Fruit fly (Drosophila melanogaster) whole organism, embryonic: ENCODE data around the gene gpp.

ENCODE experiments used
- BEAF-32 ChIP-seq: fragments of 200-800 bp; sonication (Bioruptor generic); optimal IDR thresholded peaks from 3 replicates; lab custom pipeline; 2017; ENCODE audit warnings: missing biosample characterization, missing genetic modification characterization, mild to moderate bottlenecking, moderate library complexity, missing genetic modification reagents
- Bgb ChIP-seq: fragments of 200-800 bp; sonication (Bioruptor generic); IDR thresholded peaks from 2 replicates; pipeline ENCODE4 v1.3.6; 2022; ENCODE audit warnings: missing biosample characterization, missing genetic modification characterization; ENCODE audit not compliant: partially characterized antibody
- C15 ChIP-seq: fragments of 200-800 bp; sonication (Bioruptor generic); IDR thresholded peaks from 3 replicates; pipeline ENCODE4 v1.3.6; 2022; ENCODE audit warnings: missing biosample characterization, missing genetic modification characterization
- CG10431 ChIP-seq: fragments of 200-800 bp; sonication (Bioruptor generic); optimal IDR thresholded peaks from 3 replicates; lab custom pipeline; 2018; ENCODE audit warnings: missing biosample characterization, mild to moderate bottlenecking, missing genetic modification characterization
- CG10565 ChIP-seq: fragments of 200-800 bp; sonication (Bioruptor generic); optimal IDR thresholded peaks from 3 replicates; lab custom pipeline; 2016; ENCODE audit warnings: missing biosample characterization, mild to moderate bottlenecking, missing genetic modification characterization
- CG10654 ChIP-seq: fragments of 200-800 bp; sonication (Bioruptor generic); optimal IDR thresholded peaks from 2 replicates; lab custom pipeline; 2016; ENCODE audit warnings: missing biosample characterization, missing genetic modification characterization
- CG10959 ChIP-seq: fragments of 200-800 bp; sonication (Bioruptor generic); IDR thresholded peaks from 2 replicates; pipeline ENCODE4 v1.3.6; 2022; ENCODE audit warnings: missing biosample characterization, missing genetic modification characterization
- CG11695 ChIP-seq: fragments of 200-800 bp; sonication (Bioruptor generic); IDR thresholded peaks from 3 replicates; pipeline ENCODE4 v1.3.6; 2022; ENCODE audit warnings: missing biosample characterization, missing genetic modification characterization
- CG11696 ChIP-seq: fragments of 200-800 bp; sonication (Bioruptor generic); IDR thresholded peaks from 2 replicates; pipeline ENCODE4 v1.3.6; 2022; ENCODE audit warnings: missing biosample characterization, missing genetic modification characterization
- CG12391 ChIP-seq: fragments of 200-800 bp; sonication (Bioruptor generic); optimal IDR thresholded peaks from 3 replicates; lab custom pipeline; 2018; ENCODE audit warnings: missing biosample characterization, mild to moderate bottlenecking, missing genetic modification characterization, moderate library complexity
- CG15011 ChIP-seq: fragments of 200-800 bp; sonication (Bioruptor generic); optimal IDR thresholded peaks from 3 replicates; lab custom pipeline; 2018; ENCODE audit warnings: missing biosample characterization, mild to moderate bottlenecking, missing genetic modification characterization
- CG1529 ChIP-seq: fragments of 200-800 bp; sonication (Bioruptor generic); optimal IDR thresholded peaks from 3 replicates; lab custom pipeline; 2018; ENCODE audit warnings: missing biosample characterization, missing genetic modification characterization
- CG17612 ChIP-seq: fragments of 200-800 bp; sonication (Bioruptor generic); IDR thresholded peaks from 2 replicates; pipeline ENCODE4 v1.3.6; 2022; ENCODE audit warnings: missing biosample characterization, missing genetic modification characterization
- CG2202 ChIP-seq: fragments of 200-800 bp; sonication (Bioruptor generic); optimal IDR thresholded peaks from 2 replicates; lab custom pipeline; 2018; ENCODE audit warnings: missing biosample characterization, mild to moderate bottlenecking, missing genetic modification characterization
- CG31441 ChIP-seq: fragments of 200-800 bp; sonication (Bioruptor generic); IDR thresholded peaks from 2 replicates; pipeline ENCODE4 v1.3.6; 2022; ENCODE audit warnings: missing biosample characterization, missing genetic modification characterization
- CG33213 ChIP-seq: fragments of 200-800 bp; sonication (Bioruptor generic); optimal IDR thresholded peaks from 3 replicates; lab custom pipeline; 2016; ENCODE audit warnings: missing biosample characterization, missing genetic modification characterization
- CG4404 ChIP-seq: fragments of 200-800 bp; sonication (Bioruptor generic); IDR thresholded peaks from 2 replicates; pipeline ENCODE4 v1.3.6; 2022; ENCODE audit warnings: missing biosample characterization, missing genetic modification characterization
- CG6175 ChIP-seq: fragments of 200-800 bp; sonication (Bioruptor generic); IDR thresholded peaks from 3 replicates; pipeline ENCODE4 v1.3.6; 2022; ENCODE audit warnings: missing biosample characterization, missing genetic modification characterization
- CG7963 ChIP-seq: fragments of 200-800 bp; sonication (Bioruptor generic); IDR thresholded peaks from 3 replicates; pipeline ENCODE4 v1.3.6; 2022; ENCODE audit warnings: missing biosample characterization, missing genetic modification characterization; ENCODE audit not compliant: partially characterized antibody
- CTCF ChIP-seq: fragments of 200-800 bp; sonication (Bioruptor generic); optimal IDR thresholded peaks from 2 replicates; lab custom pipeline; 2017; ENCODE audit warnings: missing biosample characterization, mild to moderate bottlenecking, missing genetic modification characterization, moderate library complexity
- D19A ChIP-seq: fragments of 200-800 bp; optimal IDR thresholded peaks from 3 replicates; lab custom pipeline; 2019; ENCODE audit warnings: missing biosample characterization, mild to moderate bottlenecking, missing genetic modification characterization, moderate library complexity
- Hmr ChIP-seq: fragments of 200-800 bp; sonication (Bioruptor generic); optimal IDR thresholded peaks from 3 replicates; lab custom pipeline; 2017; ENCODE audit warnings: mild to moderate bottlenecking, missing biosample characterization, missing genetic modification reagents, missing genetic modification characterization
- Hr39 ChIP-seq: fragments of >200 bp; optimal IDR thresholded peaks from 2 replicates; lab custom pipeline; 2017
- Hr78 ChIP-seq, 2 experiments: fragments of 200-800 bp in 1 of 2; fragments of >200 bp in 1 of 2; sonication (Bioruptor generic) in 1 of 2; optimal IDR thresholded peaks; 2 replicates each; lab custom pipeline; 2017 to 2019; ENCODE audit warnings: missing biosample characterization in 2 of 2, missing genetic modification characterization in 2 of 2, mild to moderate bottlenecking in 1 of 2, moderate library complexity in 1 of 2
- Lhr ChIP-seq: fragments of 200-800 bp; sonication (Bioruptor generic); optimal IDR thresholded peaks from 3 replicates; lab custom pipeline; 2017; ENCODE audit warnings: mild to moderate bottlenecking, missing biosample characterization, missing genetic modification reagents, missing genetic modification characterization
- Med ChIP-seq: fragments of 200-800 bp; sonication (Bioruptor generic); peaks from one replicate; lab custom pipeline; 2016; ENCODE audit warnings: missing biosample characterization, missing genetic modification characterization, mild to moderate bottlenecking, inconsistent platforms, moderate library complexity
- Neu2 ChIP-seq: fragments of 200-800 bp; sonication (Bioruptor generic); optimal IDR thresholded peaks from 3 replicates; lab custom pipeline; 2016; ENCODE audit warnings: missing biosample characterization, missing genetic modification characterization, borderline replicate concordance
- Oli ChIP-seq: fragments of 200-800 bp; sonication (Bioruptor generic); optimal IDR thresholded peaks from 2 replicates; lab custom pipeline; 2018; ENCODE audit warnings: missing biosample characterization, mild to moderate bottlenecking, missing genetic modification characterization, moderate library complexity
- Trl ChIP-seq, 3 experiments: fragments of >200 bp in 2 of 3; fragments of 200-800 bp in 1 of 3; sonication (Bioruptor generic) in 1 of 3; optimal IDR thresholded peaks; 2 replicates in 1 of 3; 3 replicates in 2 of 3; lab custom pipeline; 2016 to 2017; ENCODE audit warnings: missing biosample characterization in 1 of 3, missing genetic modification characterization in 1 of 3
- Usf ChIP-seq: fragments of 200-800 bp; sonication (Bioruptor generic); optimal IDR thresholded peaks from 2 replicates; lab custom pipeline; 2017; ENCODE audit warnings: missing genotype, missing biosample characterization, missing genetic modification characterization
- Xbp1 ChIP-seq: fragments of 200-800 bp; sonication (Bioruptor generic); optimal IDR thresholded peaks from 3 replicates; lab custom pipeline; 2016; ENCODE audit warnings: missing biosample characterization, mild to moderate bottlenecking, missing genetic modification characterization
- bowl ChIP-seq: fragments of 200-800 bp; sonication (Bioruptor generic); IDR thresholded peaks from 2 replicates; pipeline ENCODE4 v1.3.6; 2022; ENCODE audit warnings: missing biosample characterization, missing genetic modification characterization
- btn ChIP-seq: fragments of 200-800 bp; sonication (Bioruptor generic); optimal IDR thresholded peaks from 2 replicates; lab custom pipeline; 2016; ENCODE audit warnings: missing biosample characterization, missing genetic modification characterization
- dm ChIP-seq: fragments of 200-800 bp; sonication (Bioruptor generic); optimal IDR thresholded peaks from 3 replicates; lab custom pipeline; 2016; ENCODE audit warnings: missing biosample characterization, missing genetic modification characterization
- emc ChIP-seq: fragments of 200-800 bp; sonication (Bioruptor generic); optimal IDR thresholded peaks from 2 replicates; lab custom pipeline; 2016; ENCODE audit warnings: missing biosample characterization, missing genetic modification characterization
- insv ChIP-seq, 2 experiments: fragments of 200-800 bp; sonication (Bioruptor generic); optimal IDR thresholded peaks; 3 replicates each; lab custom pipeline; 2016 to 2018; ENCODE audit warnings: missing biosample characterization in 2 of 2, missing genetic modification characterization in 2 of 2
- inv ChIP-seq: fragments of 200-800 bp; sonication (Bioruptor generic); IDR thresholded peaks from 2 replicates; pipeline ENCODE4 v1.3.6; 2022; ENCODE audit warnings: missing biosample characterization, missing genetic modification characterization; ENCODE audit not compliant: partially characterized antibody
- lbe ChIP-seq: fragments of 200-800 bp; sonication (Bioruptor generic); optimal IDR thresholded peaks from 2 replicates; lab custom pipeline; 2016; ENCODE audit warnings: missing biosample characterization, mild to moderate bottlenecking, missing genetic modification characterization
- lmd ChIP-seq: fragments of 200-800 bp; sonication (Bioruptor generic); IDR thresholded peaks from 2 replicates; pipeline ENCODE4 v1.3.6; 2022; ENCODE audit warnings: missing biosample characterization, missing genetic modification characterization
- lov ChIP-seq, 2 experiments: fragments of 200-800 bp in 1 of 2; fragments of >200 bp in 1 of 2; sonication (Bioruptor generic) in 1 of 2; IDR thresholded peaks in 1 of 2; optimal IDR thresholded peaks in 1 of 2; 2 replicates in 1 of 2; 3 replicates in 1 of 2; pipeline versions ENCODE4 v1.3.6 to Lab custom; 2017 to 2022; ENCODE audit warnings: missing biosample characterization in 1 of 2, missing genetic modification characterization in 1 of 2
- oc ChIP-seq: fragments of 200-800 bp; sonication (Bioruptor generic); optimal IDR thresholded peaks from 2 replicates; lab custom pipeline; 2018; ENCODE audit warnings: missing biosample characterization, mild to moderate bottlenecking, missing genetic modification characterization, moderate library complexity
- pum ChIP-seq: fragments of 200-800 bp; sonication (Bioruptor generic); optimal IDR thresholded peaks from 2 replicates; lab custom pipeline; 2016; ENCODE audit warnings: missing biosample characterization, missing genetic modification characterization
- sens-2 ChIP-seq: fragments of 200-800 bp; sonication (Bioruptor generic); IDR thresholded peaks from 2 replicates; pipeline ENCODE4 v1.3.6; 2022; ENCODE audit warnings: missing biosample characterization, missing genetic modification characterization
- stc ChIP-seq: fragments of 200-800 bp; sonication (Bioruptor generic); IDR thresholded peaks from 2 replicates; pipeline ENCODE4 v1.3.6; 2022; ENCODE audit warnings: missing biosample characterization, missing genetic modification characterization
- tap ChIP-seq: fragments of 200-800 bp; optimal IDR thresholded peaks from 3 replicates; lab custom pipeline; 2019; ENCODE audit warnings: missing biosample characterization, mild to moderate bottlenecking, missing genetic modification characterization, moderate library complexity
- twi ChIP-seq: fragments of 200-800 bp; optimal IDR thresholded peaks from 2 replicates; lab custom pipeline; 2019; ENCODE audit warnings: missing biosample characterization, mild to moderate bottlenecking, missing genetic modification characterization, moderate library complexity
- tx ChIP-seq: fragments of 200-800 bp; sonication (Bioruptor generic); optimal IDR thresholded peaks from 2 replicates; lab custom pipeline; 2016; ENCODE audit warnings: missing biosample characterization, missing genetic modification characterization
- vvl ChIP-seq: fragments of 200-800 bp; sonication (Bioruptor generic); IDR thresholded peaks from 2 replicates; pipeline ENCODE4 v1.3.6; 2022; ENCODE audit warnings: missing biosample characterization, missing genetic modification characterization

gpp gene

dm6 chr3R:6414439-6415344 lies 8.0 kb downstream of the gpp start (continued):
- peak; percentile 23 for TF ChIP-seq tap (tag; lab: Kevin White, UChicago)
- TF ChIP-seq stc (GFP tag; lab: Robert Waterston, UW) = no peak
- no peak for TF ChIP-seq lbe (GFP tag; lab: Kevin White, UChicago)
- no peak for TF ChIP-seq oc
- TF ChIP-seq tx = no peak
- TF ChIP-seq CG10431 = no peak
- peak; percentile 18 for TF ChIP-seq D19A (tag; lab: Kevin White, UChicago)
- TF ChIP-seq CG7963 (GFP tag; lab: Robert Waterston, UW) = no peak
- 0 out of 3 replicates have a peak, but pooled peaks have one; percentile 40 for TF ChIP-seq CG11695
- TF ChIP-seq CG10565 = no peak
- TF ChIP-seq Trl (optimal IDR thresholded peaks at IDR 0.05; lab: Kevin White, UChicago) = no peak
- no peak for TF ChIP-seq Trl (GFP tag; optimal IDR thresholded peaks at IDR 0.05; lab: Kevin White, UChicago)
- no peak for TF ChIP-seq CG15011
- no peak for TF ChIP-seq inv (GFP tag; lab: Robert Waterston, UW)
- no peak for TF ChIP-seq Neu2 (GFP tag; lab: Kevin White, UChicago)
- peak in 1 of 2 experiments; percentile 90 for TF ChIP-seq Hr78 (GFP tag; optimal IDR thresholded peaks at IDR 0.05; lab: Kevin White, UChicago)
- no peak for TF ChIP-seq bowl (GFP tag; lab: Robert Waterston, UW)
- no peak for TF ChIP-seq CG17612 (GFP tag; lab: Robert Waterston, UW)
- peak; percentile 36 for TF ChIP-seq Hmr (GFP tag; lab: Kevin White, UChicago)
- no peak for TF ChIP-seq CG10959 (GFP tag; lab: Robert Waterston, UW)
- no peak for TF ChIP-seq pum (GFP tag; lab: Kevin White, UChicago)
- TF ChIP-seq dm (GFP tag; lab: Kevin White, UChicago) = no peak
- TF ChIP-seq Hr39 (lab: Kevin White, UChicago) = peak; percentile 46
- TF ChIP-seq CG1529 (GFP tag; lab: Kevin White, UChicago) = no peak
- TF ChIP-seq Oli = peak; percentile 32
- TF ChIP-seq CG2202 = no peak
- TF ChIP-seq btn (GFP tag; lab: Kevin White, UChicago) = no peak
- no peak for TF ChIP-seq Usf (GFP tag; lab: Kevin White, UChicago)
- no peak for TF ChIP-seq CG10654
- no peak for TF ChIP-seq CG6175 (GFP tag; lab: Robert Waterston, UW)
- peak; percentile 4; the same call in 1 of the 2 replicates for TF ChIP-seq sens-2 (GFP tag; lab: Robert Waterston, UW)
- peak; percentile 34; the same call in 1 of the 2 replicates for TF ChIP-seq Bgb (GFP tag; lab: Robert Waterston, UW)
- no peak for TF ChIP-seq CG11696 (GFP tag; lab: Robert Waterston, UW)
- TF ChIP-seq insv (GFP tag; optimal IDR thresholded peaks at IDR 0.05; lab: Kevin White, UChicago) = no peak
- no peak for TF ChIP-seq Lhr (GFP tag; lab: Kevin White, UChicago)
- TF ChIP-seq emc (GFP tag; lab: Kevin White, UChicago) = no peak
- TF ChIP-seq Xbp1 (GFP tag; lab: Kevin White, UChicago) = peak; percentile 34
- peak; percentile 51 for TF ChIP-seq CG12391 (tag; lab: Kevin White, UChicago)
- TF ChIP-seq Med (GFP tag; lab: Kevin White, UChicago) = peak; percentile 12
- no peak for TF ChIP-seq twi
- TF ChIP-seq CTCF = no peak
- TF ChIP-seq vvl (GFP tag; lab: Robert Waterston, UW) = peak; percentile 35; the same call in 1 of the 2 replicates
- TF ChIP-seq lov (optimal IDR thresholded peaks at IDR 0.05; lab: Kevin White, UChicago) = no peak
- TF ChIP-seq lov (GFP tag; IDR thresholded peaks at IDR 0.05; lab: Robert Waterston, UW) = no peak
- no peak for TF ChIP-seq CG33213 (GFP tag; lab: Kevin White, UChicago)
- no peak for TF ChIP-seq C15 (GFP tag; lab: Robert Waterston, UW)
- no peak for TF ChIP-seq CG4404 (GFP tag; lab: Robert Waterston, UW)
- TF ChIP-seq lmd (GFP tag; lab: Robert Waterston, UW) = 0 out of 2 replicates have a peak, but pooled peaks have one; percentile 33
- peak; percentile 62 for TF ChIP-seq CG31441
- TF ChIP-seq BEAF-32 = no peak
